Fruit fly (Drosophila melanogaster): ENCODE measurements around the gene CG34450.

The CG34450 gene

dm6 chrX:9332208-9332607 lies 1.9 kb upstream of the CG34450 start:
- TF ChIP-seq Mnt (GFP tag; optimal IDR thresholded peaks at IDR 0.05) (no peak), CG7045 (GFP tag; optimal IDR thresholded peaks at IDR 0.05) (no peak), tj (GFP tag; optimal IDR thresholded peaks at IDR 0.05) (no peak), cic (GFP tag; optimal IDR thresholded peaks at IDR 0.05) (no peak), CG1620 (GFP tag; optimal IDR thresholded peaks at IDR 0.05) (no peak), CG33017 (tag; optimal IDR thresholded peaks at IDR 0.05) (no peak), CG5204 (GFP tag; optimal IDR thresholded peaks at IDR 0.05) (no peak), pad (GFP tag; optimal IDR thresholded peaks at IDR 0.05) (no peak), Crg-1 (GFP tag; optimal IDR thresholded peaks at IDR 0.05) (no peak), bab1 (GFP tag; optimal IDR thresholded peaks at IDR 0.05) (no peak), CG11617 (GFP tag; optimal IDR thresholded peaks at IDR 0.05) (no peak), CG7101 (tag; optimal IDR thresholded peaks at IDR 0.05) (no peak), Clk (GFP tag; optimal IDR thresholded peaks at IDR 0.05) (no peak), CG14711 (tag; optimal IDR thresholded peaks at IDR 0.05) (no peak), kay (GFP tag; ENCODE audit: borderline replicate concordance) (no peak), toe (GFP tag; optimal IDR thresholded peaks at IDR 0.05) (no peak), CG12768 (GFP tag; optimal IDR thresholded peaks at IDR 0.05) (no peak)

DNA sequence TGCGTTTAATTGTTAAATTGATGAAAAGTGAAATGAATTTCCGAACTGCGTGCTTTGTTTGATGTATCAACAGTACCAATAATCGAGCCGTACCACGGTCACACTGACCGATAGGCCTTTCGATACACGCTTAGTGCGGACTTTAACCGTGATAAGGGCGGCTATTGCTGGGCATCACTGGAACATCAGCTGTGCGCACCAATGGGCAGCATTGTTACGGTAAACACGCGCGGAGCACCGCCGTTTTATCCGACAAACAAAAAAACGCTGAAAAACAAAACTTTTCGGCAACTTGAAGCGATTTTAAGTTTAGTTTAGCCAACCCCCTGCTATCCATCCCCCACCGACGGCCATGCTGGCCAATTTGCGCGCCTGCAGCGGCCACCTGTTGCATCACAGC lies 11.1 kb downstream of the CG34450 start, which contains the start of the genes c12.1 and c12.2:
Gene c12.1, minus strand, starts transcription at position 84 of the 400 bp plus-strand sequence.
Gene c12.2, plus strand, starts transcription at position 220 of the 400 bp plus-strand sequence.
- TF ChIP-seq Hr96 (GFP tag; optimal IDR thresholded peaks at IDR 0.05) (no peak), CG1620 (GFP tag; optimal IDR thresholded peaks at IDR 0.05) (peak; percentile 17), Mnt (GFP tag; optimal IDR thresholded peaks at IDR 0.05) (peak; percentile 89), tj (GFP tag; optimal IDR thresholded peaks at IDR 0.05) (peak; percentile 21), cnc (optimal IDR thresholded peaks at IDR 0.05) (no peak), bab1 (GFP tag; optimal IDR thresholded peaks at IDR 0.05) (peak; percentile 52), CG12768 (GFP tag; optimal IDR thresholded peaks at IDR 0.05) (no peak), pad (GFP tag; optimal IDR thresholded peaks at IDR 0.05) (no peak)

DNA sequence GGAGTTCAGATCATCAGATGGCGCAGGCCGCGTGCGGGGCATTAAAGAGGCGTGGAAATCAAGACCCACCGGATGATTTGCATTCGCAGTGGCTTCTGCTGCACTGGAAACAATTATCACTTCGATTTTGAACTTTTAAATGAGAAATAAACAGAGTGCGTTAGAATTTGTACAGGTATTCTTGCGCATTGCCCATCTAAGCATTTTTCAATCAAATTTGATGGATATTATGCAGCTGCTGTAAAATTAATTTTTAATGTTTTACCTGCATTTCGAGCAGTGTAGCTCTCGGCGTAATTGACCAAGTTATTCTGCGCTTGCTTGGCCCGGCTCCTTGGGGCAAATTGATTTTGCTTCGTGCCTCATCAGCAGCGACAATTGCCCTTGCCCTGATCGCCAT lies 13.2 kb downstream of the CG34450 start:
- no peak for TF ChIP-seq CG11617 (GFP tag; optimal IDR thresholded peaks at IDR 0.05)
- TF ChIP-seq Hr96 (GFP tag; optimal IDR thresholded peaks at IDR 0.05): no peak
- TF ChIP-seq ovo (GFP tag; optimal IDR thresholded peaks at IDR 0.05): no peak
- no peak for TF ChIP-seq Clk (GFP tag; optimal IDR thresholded peaks at IDR 0.05)
- no peak for TF ChIP-seq toe (GFP tag; optimal IDR thresholded peaks at IDR 0.05)
- TF ChIP-seq CG1620 (GFP tag; optimal IDR thresholded peaks at IDR 0.05): no peak
- TF ChIP-seq CG12768 (GFP tag; optimal IDR thresholded peaks at IDR 0.05): no peak

dm6 chrX:9309959-9310658 lies 20.2 kb downstream of the CG34450 start:
- TF ChIP-seq Mnt (GFP tag; optimal IDR thresholded peaks at IDR 0.05) (no peak), CG14711 (tag; optimal IDR thresholded peaks at IDR 0.05) (no peak), Clk (GFP tag; optimal IDR thresholded peaks at IDR 0.05) (no peak), CG1620 (GFP tag; optimal IDR thresholded peaks at IDR 0.05) (no peak), ovo (GFP tag; optimal IDR thresholded peaks at IDR 0.05) (no peak), CG12768 (GFP tag; optimal IDR thresholded peaks at IDR 0.05) (no peak), cnc (optimal IDR thresholded peaks at IDR 0.05) (no peak), CG7045 (GFP tag; optimal IDR thresholded peaks at IDR 0.05) (no peak), tj (GFP tag; optimal IDR thresholded peaks at IDR 0.05) (no peak), toe (GFP tag; optimal IDR thresholded peaks at IDR 0.05) (no peak)

dm6 chrX:9305735-9306134 lies 24.6 kb downstream of the CG34450 start:
- TF ChIP-seq pad (GFP tag; optimal IDR thresholded peaks at IDR 0.05) (no peak), CG7045 (GFP tag; optimal IDR thresholded peaks at IDR 0.05) (no peak), Crg-1 (GFP tag; optimal IDR thresholded peaks at IDR 0.05) (no peak), bab1 (GFP tag; optimal IDR thresholded peaks at IDR 0.05) (no peak)

DNA sequence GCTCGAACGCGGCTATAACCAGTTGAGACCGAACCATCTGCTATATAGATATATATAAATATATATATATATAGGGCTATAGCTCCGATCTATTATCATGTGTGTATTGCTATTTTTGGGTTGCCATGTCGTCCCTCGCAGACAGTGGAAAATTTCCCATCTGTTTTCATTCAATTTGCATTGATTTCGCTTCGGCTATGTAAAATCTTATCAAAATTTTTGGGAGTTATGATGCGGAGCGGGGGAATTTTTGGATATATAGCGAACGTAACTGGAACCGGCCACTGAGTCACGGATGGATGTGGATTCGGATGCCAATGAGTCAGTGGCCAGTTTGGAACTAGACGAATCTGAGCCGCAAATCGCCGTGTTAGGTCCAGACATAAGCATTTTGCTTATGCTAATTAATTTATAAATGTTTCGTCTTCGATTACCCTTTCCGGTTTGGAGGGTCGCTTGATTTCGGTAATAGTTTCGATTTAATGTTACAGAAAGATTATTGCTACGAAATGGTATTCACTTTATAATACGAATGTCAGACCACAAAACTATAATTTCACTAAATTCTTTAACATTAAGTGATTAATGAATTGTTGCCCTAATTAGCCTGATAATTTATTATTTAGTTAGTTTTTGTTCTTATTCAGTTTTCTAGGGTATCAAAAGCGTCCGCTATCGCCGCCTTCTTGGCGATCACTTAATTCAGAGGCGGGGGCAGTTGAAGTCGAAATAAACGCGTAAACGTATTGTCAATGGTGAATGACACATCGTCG lies 32.4 kb downstream of the CG34450 start:
- TF ChIP-seq CG7101 (tag; optimal IDR thresholded peaks at IDR 0.05) (no peak), pad (GFP tag; optimal IDR thresholded peaks at IDR 0.05) (no peak), CG5204 (GFP tag; optimal IDR thresholded peaks at IDR 0.05) (no peak), CG7045 (GFP tag; optimal IDR thresholded peaks at IDR 0.05) (no peak), tj (GFP tag; optimal IDR thresholded peaks at IDR 0.05) (no peak), CG33017 (tag; optimal IDR thresholded peaks at IDR 0.05) (no peak), cic (GFP tag; optimal IDR thresholded peaks at IDR 0.05) (no peak), ovo (GFP tag; optimal IDR thresholded peaks at IDR 0.05) (no peak), CG1620 (GFP tag; optimal IDR thresholded peaks at IDR 0.05) (no peak), Mnt (GFP tag; optimal IDR thresholded peaks at IDR 0.05) (no peak), CG11617 (GFP tag; optimal IDR thresholded peaks at IDR 0.05) (no peak), CG12768 (GFP tag; optimal IDR thresholded peaks at IDR 0.05) (no peak), cnc (optimal IDR thresholded peaks at IDR 0.05) (no peak), Crg-1 (GFP tag; optimal IDR thresholded peaks at IDR 0.05) (no peak), kay (GFP tag; ENCODE audit: borderline replicate concordance) (no peak), toe (GFP tag; optimal IDR thresholded peaks at IDR 0.05) (no peak), Hr96 (GFP tag; optimal IDR thresholded peaks at IDR 0.05) (no peak), CG14711 (tag; optimal IDR thresholded peaks at IDR 0.05) (no peak), Clk (GFP tag; optimal IDR thresholded peaks at IDR 0.05) (no peak)

Measured in whole organism, adult.